Fruit fly (Drosophila melanogaster) whole organism, embryonic: ENCODE results near the gene Eno.

Experiments
- Atf3 ChIP-seq: fragments of 200-800 bp; sonication (Bioruptor generic); optimal IDR thresholded peaks from 3 replicates; lab custom pipeline; 2016; ENCODE audit warnings: missing biosample characterization, missing genetic modification characterization
- CG10267 ChIP-seq: fragments of 200-800 bp; sonication (Bioruptor generic); optimal IDR thresholded peaks from 2 replicates; lab custom pipeline; 2018; ENCODE audit warnings: missing biosample characterization, mild to moderate bottlenecking, missing genetic modification characterization, moderate library complexity
- CG10959 ChIP-seq: fragments of 200-800 bp; sonication (Bioruptor generic); IDR thresholded peaks from 2 replicates; pipeline ENCODE4 v1.3.6; 2022; ENCODE audit warnings: missing biosample characterization, missing genetic modification characterization
- CG11085 ChIP-seq: fragments of 200-800 bp; sonication (Bioruptor generic); IDR thresholded peaks from 2 replicates; pipeline ENCODE4 v1.3.6; 2022; ENCODE audit warnings: missing biosample characterization, missing genetic modification characterization
- CG11247 ChIP-seq: fragments of 200-800 bp; sonication (Bioruptor generic); IDR thresholded peaks from 2 replicates; pipeline ENCODE4 v1.3.6; 2022; ENCODE audit warnings: missing biosample characterization, missing genetic modification characterization
- CG11398 ChIP-seq: fragments of 200-800 bp; sonication (Bioruptor generic); optimal IDR thresholded peaks from 2 replicates; lab custom pipeline; 2016; ENCODE audit warnings: missing biosample characterization, missing genetic modification characterization
- CG11560 ChIP-seq: fragments of 200-800 bp; sonication (Bioruptor generic); IDR thresholded peaks from 3 replicates; pipeline ENCODE4 v1.3.6; 2022; ENCODE audit warnings: missing biosample characterization, missing genetic modification characterization
- CG11723 ChIP-seq: fragments of 200-800 bp; sonication (Bioruptor generic); optimal IDR thresholded peaks from 2 replicates; lab custom pipeline; 2017; ENCODE audit warnings: missing biosample characterization, mild to moderate bottlenecking, missing genetic modification characterization
- CG12299 ChIP-seq: fragments of 200-800 bp; sonication (Bioruptor generic); optimal IDR thresholded peaks from 2 replicates; lab custom pipeline; 2018; ENCODE audit warnings: missing biosample characterization, mild to moderate bottlenecking, missing genetic modification characterization
- CG13775 ChIP-seq: fragments of 200-800 bp; sonication (Bioruptor generic); optimal IDR thresholded peaks from 3 replicates; lab custom pipeline; 2017; ENCODE audit warnings: missing biosample characterization, mild to moderate bottlenecking, missing genetic modification characterization
- CG1603 ChIP-seq: fragments of 200-800 bp; sonication (Bioruptor generic); optimal IDR thresholded peaks from 2 replicates; lab custom pipeline; 2019; ENCODE audit warnings: missing biosample characterization, mild to moderate bottlenecking, missing genetic modification characterization, moderate library complexity
- CG17186 ChIP-seq: fragments of 200-800 bp; sonication (Bioruptor generic); optimal IDR thresholded peaks from 3 replicates; lab custom pipeline; 2017; ENCODE audit warnings: missing biosample characterization, missing genetic modification reagents, missing genetic modification characterization
- CG17328 ChIP-seq: fragments of 200-800 bp; sonication (Bioruptor generic); IDR thresholded peaks from 2 replicates; pipeline ENCODE4 v1.3.6; 2022; ENCODE audit warnings: missing biosample characterization, missing genetic modification characterization
- CG17612 ChIP-seq: fragments of 200-800 bp; sonication (Bioruptor generic); IDR thresholded peaks from 2 replicates; pipeline ENCODE4 v1.3.6; 2022; ENCODE audit warnings: missing biosample characterization, missing genetic modification characterization
- CG2199 ChIP-seq: fragments of 200-800 bp; sonication (Bioruptor generic); IDR thresholded peaks from 3 replicates; pipeline ENCODE4 v1.3.6; 2022; ENCODE audit warnings: missing biosample characterization, missing genetic modification characterization
- CG3065 ChIP-seq: fragments of 200-800 bp; sonication (Bioruptor generic); optimal IDR thresholded peaks from 2 replicates; lab custom pipeline; 2016; ENCODE audit warnings: missing biosample characterization, missing genetic modification characterization
- CG32767 ChIP-seq: fragments of 200-800 bp; sonication (Bioruptor generic); IDR thresholded peaks from 2 replicates; pipeline ENCODE4 v1.3.6; 2022; ENCODE audit warnings: missing biosample characterization, missing genetic modification characterization
- CG3281 ChIP-seq: fragments of 200-800 bp; sonication (Bioruptor generic); optimal IDR thresholded peaks from 3 replicates; lab custom pipeline; 2017; ENCODE audit warnings: missing biosample characterization, mild to moderate bottlenecking, missing genetic modification characterization
- CG43689 ChIP-seq: fragments of 200-800 bp; sonication (Bioruptor generic); IDR thresholded peaks from 2 replicates; pipeline ENCODE4 v1.3.6; 2022; ENCODE audit warnings: missing biosample characterization, missing genetic modification characterization
- CG5953 ChIP-seq: fragments of 200-800 bp; sonication (Bioruptor generic); IDR thresholded peaks from 2 replicates; pipeline ENCODE4 v1.3.6; 2022; ENCODE audit warnings: missing biosample characterization, missing genetic modification characterization
- CG6272 ChIP-seq: fragments of 200-800 bp; sonication (Bioruptor generic); IDR thresholded peaks from 2 replicates; pipeline ENCODE4 v1.3.6; 2022; ENCODE audit warnings: missing biosample characterization, missing genetic modification characterization
- CG6683 ChIP-seq: fragments of 200-800 bp; sonication (Bioruptor generic); optimal IDR thresholded peaks from 2 replicates; lab custom pipeline; 2017; ENCODE audit warnings: missing biosample characterization, mild to moderate bottlenecking, missing genetic modification characterization, missing genetic modification reagents
- CG6854 ChIP-seq: fragments of 200-800 bp; sonication (Bioruptor generic); optimal IDR thresholded peaks from 3 replicates; lab custom pipeline; 2017; ENCODE audit warnings: missing biosample characterization, mild to moderate bottlenecking, missing genetic modification characterization
- CG7556 ChIP-seq: fragments of 200-800 bp; sonication (Bioruptor generic); optimal IDR thresholded peaks from 2 replicates; lab custom pipeline; 2017; ENCODE audit warnings: missing biosample characterization, mild to moderate bottlenecking, missing genetic modification characterization
- CG9437 ChIP-seq: fragments of 200-800 bp; sonication (Bioruptor generic); optimal IDR thresholded peaks from 2 replicates; lab custom pipeline; 2018; ENCODE audit warnings: missing biosample characterization, mild to moderate bottlenecking, missing genetic modification characterization
- CrebB ChIP-seq: fragments of 200-800 bp; sonication (Bioruptor generic); optimal IDR thresholded peaks from 3 replicates; lab custom pipeline; 2018; ENCODE audit warnings: missing biosample characterization, mild to moderate bottlenecking, missing genetic modification characterization
- D19B ChIP-seq: fragments of 200-800 bp; sonication (Bioruptor generic); optimal IDR thresholded peaks from 2 replicates; lab custom pipeline; 2017; ENCODE audit warnings: missing biosample characterization, mild to moderate bottlenecking, missing genetic modification characterization
- Dfd ChIP-seq, 2 experiments: fragments of >200 bp; optimal IDR thresholded peaks; 2 replicates each; lab custom pipeline; 2017; ENCODE audit warnings: missing biosample characterization in 2 of 2, missing genetic modification characterization in 2 of 2
- Hr3 ChIP-seq: fragments of 200-800 bp; sonication (Bioruptor generic); optimal IDR thresholded peaks from 3 replicates; lab custom pipeline; 2016; ENCODE audit warnings: missing biosample characterization, missing genetic modification characterization
- Max ChIP-seq: fragments of 200-800 bp; sonication (Bioruptor generic); optimal IDR thresholded peaks from 2 replicates; lab custom pipeline; 2016; ENCODE audit warnings: missing biosample characterization, mild to moderate bottlenecking, missing genetic modification characterization
- Mes4 ChIP-seq: fragments of 200-800 bp; sonication (Bioruptor generic); optimal IDR thresholded peaks from 2 replicates; lab custom pipeline; 2016; ENCODE audit warnings: missing biosample characterization, missing genetic modification characterization
- PHDP ChIP-seq: fragments of 200-800 bp; sonication (Bioruptor generic); optimal IDR thresholded peaks from 3 replicates; lab custom pipeline; 2018; ENCODE audit warnings: missing biosample characterization, mild to moderate bottlenecking, missing genetic modification characterization, moderate library complexity
- Trl ChIP-seq, 3 experiments: fragments of >200 bp in 2 of 3; fragments of 200-800 bp in 1 of 3; sonication (Bioruptor generic) in 1 of 3; optimal IDR thresholded peaks; 2 replicates in 1 of 3; 3 replicates in 2 of 3; lab custom pipeline; 2016 to 2017; ENCODE audit warnings: missing biosample characterization in 1 of 3, missing genetic modification characterization in 1 of 3
- bab2 ChIP-seq: fragments of 200-800 bp; sonication (Bioruptor generic); optimal IDR thresholded peaks from 2 replicates; lab custom pipeline; 2016; ENCODE audit warnings: missing biosample characterization, missing genetic modification characterization
- br ChIP-seq: fragments of >200 bp; optimal IDR thresholded peaks from 2 replicates; lab custom pipeline; 2017
- cad ChIP-seq: fragments of >200 bp; optimal IDR thresholded peaks from 2 replicates; lab custom pipeline; 2017; ENCODE audit warnings: missing biosample characterization, missing genetic modification characterization
- cas ChIP-seq: fragments of 200-800 bp; sonication (Bioruptor generic); IDR thresholded peaks from 2 replicates; pipeline ENCODE4 v1.3.6; 2022; ENCODE audit warnings: missing biosample characterization, missing genetic modification characterization
- cato ChIP-seq: fragments of 200-800 bp; sonication (Bioruptor generic); optimal IDR thresholded peaks from 2 replicates; lab custom pipeline; 2016; ENCODE audit warnings: missing biosample characterization, missing genetic modification characterization, borderline replicate concordance
- chn ChIP-seq: fragments of 200-800 bp; sonication (Bioruptor generic); optimal IDR thresholded peaks from 2 replicates; lab custom pipeline; 2016; ENCODE audit warnings: missing biosample characterization, missing genetic modification characterization
- ems ChIP-seq: fragments of 200-800 bp; sonication (Bioruptor generic); optimal IDR thresholded peaks from 3 replicates; lab custom pipeline; 2016; ENCODE audit warnings: missing biosample characterization, missing genetic modification characterization
- grau ChIP-seq: fragments of 200-800 bp; optimal IDR thresholded peaks from 3 replicates; lab custom pipeline; 2019; ENCODE audit warnings: missing biosample characterization, mild to moderate bottlenecking, missing genetic modification characterization, moderate library complexity
- gt ChIP-seq: fragments of 200-800 bp; sonication (Bioruptor generic); IDR thresholded peaks from 2 replicates; pipeline ENCODE4 v1.3.6; 2022; ENCODE audit warnings: missing biosample characterization, missing genetic modification characterization
- hb ChIP-seq: fragments of 200-800 bp; sonication (Bioruptor generic); IDR thresholded peaks from 3 replicates; pipeline ENCODE4 v1.3.6; 2022; ENCODE audit warnings: missing biosample characterization, missing genetic modification characterization; ENCODE audit not compliant: partially characterized antibody
- nau ChIP-seq: fragments of 200-800 bp; sonication (Bioruptor generic); optimal IDR thresholded peaks from 3 replicates; lab custom pipeline; 2017; ENCODE audit warnings: missing biosample characterization, mild to moderate bottlenecking, missing genetic modification characterization, missing genetic modification reagents
- salm ChIP-seq: fragments of 200-800 bp; sonication (Bioruptor generic); optimal IDR thresholded peaks from 2 replicates; lab custom pipeline; 2018; ENCODE audit warnings: missing biosample characterization, mild to moderate bottlenecking, missing genetic modification characterization
- sd ChIP-seq: fragments of 200-800 bp; sonication (Bioruptor generic); optimal IDR thresholded peaks from 3 replicates; lab custom pipeline; 2018; ENCODE audit warnings: missing biosample characterization, mild to moderate bottlenecking, missing genetic modification characterization, moderate library complexity
- sima ChIP-seq: fragments of 200-800 bp; sonication (Bioruptor generic); optimal IDR thresholded peaks from 2 replicates; lab custom pipeline; 2016; ENCODE audit warnings: missing biosample characterization, missing genetic modification characterization
- sisA ChIP-seq: fragments of 200-800 bp; sonication (Bioruptor generic); IDR thresholded peaks from 2 replicates; pipeline ENCODE4 v1.3.6; 2022; ENCODE audit warnings: missing biosample characterization, missing genetic modification characterization
- twi ChIP-seq: fragments of 200-800 bp; optimal IDR thresholded peaks from 2 replicates; lab custom pipeline; 2019; ENCODE audit warnings: missing biosample characterization, mild to moderate bottlenecking, missing genetic modification characterization, moderate library complexity
- z ChIP-seq: fragments of 200-800 bp; sonication (Bioruptor generic); IDR thresholded peaks from 3 replicates; pipeline ENCODE4 v1.3.6; 2022; ENCODE audit warnings: missing biosample characterization, missing genetic modification characterization

The Eno gene

DNA sequence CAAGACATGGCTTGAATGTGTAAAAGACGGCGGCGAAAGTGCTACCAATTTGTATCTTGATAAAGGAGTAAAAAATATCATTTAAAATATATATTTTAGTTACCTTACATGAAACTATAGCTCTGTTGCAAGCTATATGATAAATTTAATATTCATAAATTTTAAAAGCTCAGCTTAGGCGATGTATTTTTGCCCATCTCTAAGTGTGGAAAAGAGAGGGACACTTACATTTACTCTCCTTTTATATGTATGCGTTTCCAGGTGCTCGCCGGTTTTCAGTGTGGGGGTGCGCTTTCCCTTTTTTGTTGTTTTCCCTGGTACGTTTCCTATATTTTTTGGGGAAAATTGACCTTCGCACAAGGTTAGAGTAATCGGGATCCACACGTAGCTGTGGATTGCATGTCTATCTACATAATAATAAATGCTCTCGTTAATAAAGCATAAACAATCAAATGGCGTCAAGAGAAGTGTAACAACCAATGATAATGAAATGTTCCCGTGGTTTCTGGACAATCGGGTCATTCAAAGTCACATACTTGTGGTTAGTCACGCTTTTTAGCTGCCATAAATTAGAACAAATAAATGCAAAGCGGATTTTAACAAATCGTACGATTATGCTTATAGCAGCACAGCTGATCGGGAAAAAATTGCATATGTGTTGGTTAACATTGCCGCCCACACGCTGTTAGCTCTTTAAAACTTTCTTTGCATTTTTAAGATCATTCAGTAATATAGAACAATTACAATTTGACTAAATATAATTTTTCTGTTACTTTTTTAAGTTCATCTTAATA, 1.4 kb downstream of the Eno start (continued):
- TF ChIP-seq salm (tag; lab: Kevin White, UChicago) (peak; percentile 98), CG11247 (peak; percentile 97), sisA (GFP tag; lab: Robert Waterston, UW) (peak; percentile 95), gt (GFP tag; lab: Robert Waterston, UW) (peak; percentile 83; the same call in 1 of the 2 replicates), PHDP (tag; lab: Kevin White, UChicago) (peak; percentile 99), CG1603 (peak; percentile 46), twi (tag; lab: Kevin White, UChicago) (peak; percentile 98), Dfd (GFP tag; optimal IDR thresholded peaks at IDR 0.05; lab: Kevin White, UChicago) (no peak), chn (peak; percentile 82), cas (peak; percentile 93), cad (GFP tag; lab: Kevin White, UChicago) (no peak), CG17186 (GFP tag; lab: Kevin White, UChicago) (peak; percentile 71), Atf3 (peak; percentile 81), CG9437 (GFP tag; lab: Kevin White, UChicago) (peak; percentile 93), bab2 (GFP tag; lab: Kevin White, UChicago) (peak; percentile 89), z (0 out of 3 replicates have a peak, but pooled peaks have one; percentile 42), CG7556 (GFP tag; lab: Kevin White, UChicago) (peak; percentile 99), Hr3 (peak; percentile 97), CG2199 (GFP tag; lab: Robert Waterston, UW) (peak; percentile 69; the same call in 2 of the 3 replicates), CG6272 (GFP tag; lab: Robert Waterston, UW) (peak; percentile 96), CG11560 (tag; lab: Robert Waterston, UW) (peak; percentile 91), CG10267 (tag; lab: Kevin White, UChicago) (peak; percentile 91), grau (peak; percentile 98), CG10959 (peak; percentile 90), CG32767 (GFP tag; lab: Robert Waterston, UW) (peak; percentile 98), sd (peak; percentile 96), CG11085 (GFP tag; lab: Robert Waterston, UW) (peak; percentile 94), cato (GFP tag; lab: Kevin White, UChicago) (peak; percentile 92), CG11398 (GFP tag; lab: Kevin White, UChicago) (peak; percentile 69), br (lab: Kevin White, UChicago) (no peak), CG17328 (GFP tag; lab: Robert Waterston, UW) (peak; percentile 93), CG3065 (GFP tag; lab: Kevin White, UChicago) (peak; percentile 89), CG43689 (GFP tag; lab: Robert Waterston, UW) (peak; percentile 89), nau (GFP tag; lab: Kevin White, UChicago) (peak; percentile 95), CG12299 (tag; lab: Kevin White, UChicago) (peak; percentile 99), ems (peak; percentile 92), Trl (optimal IDR thresholded peaks at IDR 0.05; lab: Kevin White, UChicago) (peak; percentile 57 to 79), Trl (GFP tag; optimal IDR thresholded peaks at IDR 0.05; lab: Kevin White, UChicago) (peak; percentile 80), CG11723 (GFP tag; lab: Kevin White, UChicago) (peak; percentile 98), CrebB (tag; lab: Kevin White, UChicago) (peak; percentile 98), CG6854 (peak; percentile 97), Max (peak; percentile 95), CG13775 (peak; percentile 98), CG5953 (GFP tag; lab: Robert Waterston, UW) (peak; percentile 90), CG3281 (no peak), Mes4 (GFP tag; lab: Kevin White, UChicago) (peak; percentile 74), hb (GFP tag; lab: Robert Waterston, UW) (peak; percentile 80), sima (peak; percentile 43), D19B (GFP tag; lab: Kevin White, UChicago) (peak; percentile 87), CG17612 (GFP tag; lab: Robert Waterston, UW) (peak; percentile 90), CG6683 (GFP tag; lab: Kevin White, UChicago) (peak; percentile 93)
